Fruit fly (Drosophila melanogaster): ENCODE results near the gene CtsB.

The CtsB gene

DNA sequence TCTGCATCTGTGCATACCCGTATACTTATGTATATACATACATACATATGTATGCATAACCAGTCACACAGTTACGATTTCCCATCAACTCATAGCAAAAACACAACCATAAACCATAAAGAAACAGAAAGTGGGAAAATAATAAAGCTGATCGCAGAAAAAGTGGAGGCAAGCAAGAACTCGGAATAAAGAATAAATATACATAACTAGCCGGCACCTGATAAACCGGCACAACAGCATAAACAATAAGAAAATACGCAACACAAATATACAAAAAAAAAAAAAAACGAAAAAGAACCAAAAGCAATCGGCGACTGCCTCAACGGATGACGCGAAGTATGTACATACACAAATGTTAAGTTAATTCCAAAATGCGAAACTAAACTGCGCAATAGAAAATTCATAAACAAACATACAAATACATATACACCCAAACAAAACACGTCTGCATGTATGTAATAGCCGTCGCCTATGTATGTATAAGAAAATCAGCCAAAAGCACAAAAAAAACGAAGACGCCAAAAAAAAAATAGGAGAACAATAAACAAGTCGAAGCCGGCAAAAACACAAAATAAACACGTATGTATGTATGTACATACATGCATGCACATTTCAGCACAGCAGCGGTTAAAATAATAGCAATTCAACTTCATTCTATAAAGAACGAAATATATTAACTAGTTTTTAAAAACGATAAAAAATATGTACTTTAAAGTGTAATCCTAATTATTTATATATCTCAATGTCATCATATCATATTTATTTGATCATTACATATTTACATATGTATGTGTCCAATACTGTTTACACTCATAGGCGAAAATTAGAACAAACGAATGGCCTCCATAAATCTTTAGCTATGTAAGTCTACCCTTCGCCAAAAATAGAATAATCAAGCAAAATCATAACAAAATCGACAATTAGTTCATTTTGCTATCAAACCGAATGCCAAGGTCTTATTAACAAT, 32.8 kb downstream of the CtsB start (continued):
- peak; percentile 20 for TF ChIP-seq CrebB (tag; optimal IDR thresholded peaks at IDR 0.05)
- TF ChIP-seq CG2678 (tag; optimal IDR thresholded peaks at IDR 0.05): peak; percentile 89
- peak; percentile 5 for TF ChIP-seq CG16863 (GFP tag; optimal IDR thresholded peaks at IDR 0.05)
- TF ChIP-seq Spps (tag; optimal IDR thresholded peaks at IDR 0.05): no peak
- TF ChIP-seq NfI (GFP tag; optimal IDR thresholded peaks at IDR 0.05): peak; percentile 67
- peak; percentile 41 for TF ChIP-seq CG18476 (GFP tag; optimal IDR thresholded peaks at IDR 0.05)
- no peak; the same call in 1 of the 2 replicates for TF ChIP-seq Nf-YA (GFP tag; IDR thresholded peaks at IDR 0.05)
- peak; percentile 66 for TF ChIP-seq CG17359 (tag; optimal IDR thresholded peaks at IDR 0.05)
- no peak for TF ChIP-seq Bgb (GFP tag; IDR thresholded peaks at IDR 0.05; ENCODE audit: partially characterized antibody)
- TF ChIP-seq CG18599 (GFP tag; optimal IDR thresholded peaks at IDR 0.05): peak; percentile 85
- peak; percentile 74 for TF ChIP-seq Oli (tag; optimal IDR thresholded peaks at IDR 0.05)
- peak; percentile 45 for TF ChIP-seq CHES-1-like (GFP tag; optimal IDR thresholded peaks at IDR 0.05)
- no peak for TF ChIP-seq insv (GFP tag; optimal IDR thresholded peaks at IDR 0.05)
- peak; percentile 95 for TF ChIP-seq chinmo (GFP tag; IDR thresholded peaks at IDR 0.05; ENCODE audit: partially characterized antibody)
- no peak for TF ChIP-seq Trl (optimal IDR thresholded peaks at IDR 0.05)
- no peak for TF ChIP-seq Trl (GFP tag; optimal IDR thresholded peaks at IDR 0.05)
- TF ChIP-seq NFAT (GFP tag; IDR thresholded peaks at IDR 0.05): peak; percentile 38; the same call in 1 of the 2 replicates
- TF ChIP-seq CG13775 (GFP tag; optimal IDR thresholded peaks at IDR 0.05): peak; percentile 55
- no peak for TF ChIP-seq lov (optimal IDR thresholded peaks at IDR 0.05)
- TF ChIP-seq lov (GFP tag; IDR thresholded peaks at IDR 0.05): no peak
- TF ChIP-seq CG3838 (GFP tag; optimal IDR thresholded peaks at IDR 0.05): no peak
- TF ChIP-seq CG34376 (GFP tag; optimal IDR thresholded peaks at IDR 0.05): no peak
- TF ChIP-seq ro (GFP tag; IDR thresholded peaks at IDR 0.05): 0 out of 2 replicates have a peak, but pooled peaks have one; percentile 16
- TF ChIP-seq Hr3 (GFP tag; optimal IDR thresholded peaks at IDR 0.05): peak; percentile 59
- TF ChIP-seq da (GFP tag; optimal IDR thresholded peaks at IDR 0.05): no peak
- TF ChIP-seq CG11504 (tag; optimal IDR thresholded peaks at IDR 0.05): peak; percentile 84
- peak; percentile 39; the same call in 1 of the 2 replicates for TF ChIP-seq CG11085 (GFP tag; IDR thresholded peaks at IDR 0.05)
- no peak for TF ChIP-seq zf30C (GFP tag; optimal IDR thresholded peaks at IDR 0.05)
- TF ChIP-seq shn (GFP tag; optimal IDR thresholded peaks at IDR 0.05): no peak
- no peak for TF ChIP-seq CG15073 (GFP tag; optimal IDR thresholded peaks at IDR 0.05)
- TF ChIP-seq CG12155 (GFP tag; optimal IDR thresholded peaks at IDR 0.05): peak; percentile 56
- TF ChIP-seq zen (tag; optimal IDR thresholded peaks at IDR 0.05): peak; percentile 22
- TF ChIP-seq YL-1 (GFP tag; optimal IDR thresholded peaks at IDR 0.05): no peak
- TF ChIP-seq Ets65A (GFP tag): no peak
- no peak for TF ChIP-seq wor (GFP tag; IDR thresholded peaks at IDR 0.05)
- TF ChIP-seq bbx (GFP tag; IDR thresholded peaks at IDR 0.05; ENCODE audit: partially characterized antibody): no peak
- peak; percentile 4 for TF ChIP-seq mirr (GFP tag; optimal IDR thresholded peaks at IDR 0.05)
- TF ChIP-seq inv (GFP tag; IDR thresholded peaks at IDR 0.05; ENCODE audit: partially characterized antibody): no peak
- peak; percentile 66 for TF ChIP-seq Dek (tag; optimal IDR thresholded peaks at IDR 0.05)
- peak; percentile 69 for TF ChIP-seq Sox100B (GFP tag; optimal IDR thresholded peaks at IDR 0.05)
- TF ChIP-seq fru (optimal IDR thresholded peaks at IDR 0.05): no peak
- TF ChIP-seq lilli (GFP tag; optimal IDR thresholded peaks at IDR 0.05): peak; percentile 57
- no peak for TF ChIP-seq pita (GFP tag; optimal IDR thresholded peaks at IDR 0.05)
- peak; percentile 59 for TF ChIP-seq CG1603 (tag; optimal IDR thresholded peaks at IDR 0.05)
- peak; percentile 54 for TF ChIP-seq pho (GFP tag; optimal IDR thresholded peaks at IDR 0.05)
- TF ChIP-seq CG9876 (GFP tag; optimal IDR thresholded peaks at IDR 0.05): no peak
- TF ChIP-seq unpg (GFP tag; optimal IDR thresholded peaks at IDR 0.05): peak; percentile 78
- peak; percentile 57 for TF ChIP-seq CG15011 (GFP tag; optimal IDR thresholded peaks at IDR 0.05)
- no peak for TF ChIP-seq CG1529 (GFP tag; optimal IDR thresholded peaks at IDR 0.05)
